Fruit fly (Drosophila melanogaster) whole organism, embryonic: ENCODE data around the gene Rab14.
A peak's percentile ranks its signal among the peaks of the same experiment; 100 is the strongest.

Experiments used
- Atf6 ChIP-seq: fragments of 200-800 bp; sonication (Bioruptor generic); IDR thresholded peaks from 2 replicates; pipeline ENCODE4 v1.3.6; 2022; ENCODE audit warnings: missing biosample characterization, missing genetic modification characterization
- Awh ChIP-seq: fragments of 200-800 bp; sonication (Bioruptor generic); IDR thresholded peaks from 2 replicates; pipeline ENCODE4, ENCODE4 v1.3.6; 2022; ENCODE audit warnings: missing biosample characterization, missing genetic modification characterization
- B-H2 ChIP-seq: fragments of 200-800 bp; sonication (Bioruptor generic); optimal IDR thresholded peaks from 2 replicates; lab custom pipeline; 2018; ENCODE audit warnings: missing biosample characterization, mild to moderate bottlenecking, missing genetic modification characterization
- C15 ChIP-seq: fragments of 200-800 bp; sonication (Bioruptor generic); IDR thresholded peaks from 3 replicates; pipeline ENCODE4 v1.3.6; 2022; ENCODE audit warnings: missing biosample characterization, missing genetic modification characterization
- CG11085 ChIP-seq: fragments of 200-800 bp; sonication (Bioruptor generic); IDR thresholded peaks from 2 replicates; pipeline ENCODE4 v1.3.6; 2022; ENCODE audit warnings: missing biosample characterization, missing genetic modification characterization
- CG12391 ChIP-seq: fragments of 200-800 bp; sonication (Bioruptor generic); optimal IDR thresholded peaks from 3 replicates; lab custom pipeline; 2018; ENCODE audit warnings: missing biosample characterization, mild to moderate bottlenecking, missing genetic modification characterization, moderate library complexity
- CG12769 ChIP-seq: fragments of 200-800 bp; sonication (Bioruptor generic); optimal IDR thresholded peaks from 2 replicates; lab custom pipeline; 2019; ENCODE audit warnings: missing biosample characterization, mild to moderate bottlenecking, missing genetic modification characterization, moderate library complexity
- CG12942 ChIP-seq: fragments of 200-800 bp; sonication (Bioruptor generic); optimal IDR thresholded peaks from 3 replicates; lab custom pipeline; 2016; ENCODE audit warnings: missing biosample characterization, missing genetic modification characterization
- CG15269 ChIP-seq: fragments of 200-800 bp; sonication (Bioruptor generic); optimal IDR thresholded peaks from 2 replicates; lab custom pipeline; 2018; ENCODE audit warnings: missing biosample characterization, mild to moderate bottlenecking, missing genetic modification characterization, moderate library complexity
- CG1529 ChIP-seq: fragments of 200-800 bp; sonication (Bioruptor generic); optimal IDR thresholded peaks from 3 replicates; lab custom pipeline; 2018; ENCODE audit warnings: missing biosample characterization, missing genetic modification characterization
- CG17385 ChIP-seq: fragments of 200-800 bp; sonication (Bioruptor generic); optimal IDR thresholded peaks from 3 replicates; lab custom pipeline; 2018; ENCODE audit warnings: missing biosample characterization, mild to moderate bottlenecking, missing genetic modification characterization
- CG2199 ChIP-seq: fragments of 200-800 bp; sonication (Bioruptor generic); IDR thresholded peaks from 3 replicates; pipeline ENCODE4 v1.3.6; 2022; ENCODE audit warnings: missing biosample characterization, missing genetic modification characterization
- CG34376 ChIP-seq: fragments of 200-800 bp; sonication (Bioruptor generic); optimal IDR thresholded peaks from 2 replicates; lab custom pipeline; 2018; ENCODE audit warnings: missing biosample characterization, mild to moderate bottlenecking, missing genetic modification characterization
- CG42726 ChIP-seq: fragments of 200-800 bp; sonication (Bioruptor generic); IDR thresholded peaks from 2 replicates; pipeline ENCODE4 v1.3.6; 2022; ENCODE audit warnings: missing biosample characterization, missing genetic modification characterization; ENCODE audit not compliant: partially characterized antibody
- CG4328 ChIP-seq: fragments of 200-800 bp; sonication (Bioruptor generic); optimal IDR thresholded peaks from 3 replicates; lab custom pipeline; 2017; ENCODE audit warnings: missing biosample characterization, missing genetic modification reagents, missing genetic modification characterization
- CG5180 ChIP-seq: fragments of 200-800 bp; sonication (Bioruptor generic); optimal IDR thresholded peaks from 3 replicates; lab custom pipeline; 2017; ENCODE audit warnings: missing biosample characterization, missing genetic modification characterization, mild to moderate bottlenecking, moderate library complexity, missing genetic modification reagents
- CG6175 ChIP-seq: fragments of 200-800 bp; sonication (Bioruptor generic); IDR thresholded peaks from 3 replicates; pipeline ENCODE4 v1.3.6; 2022; ENCODE audit warnings: missing biosample characterization, missing genetic modification characterization
- CG8290 ChIP-seq, 3 experiments: fragments of 200-800 bp; sonication (Bioruptor generic); optimal IDR thresholded peaks; 2 replicates each; lab custom pipeline; 2016 to 2019; ENCODE audit warnings: missing biosample characterization in 3 of 3, missing genetic modification characterization in 3 of 3, mild to moderate bottlenecking in 2 of 3, moderate library complexity in 1 of 3
- CTCF ChIP-seq: fragments of 200-800 bp; sonication (Bioruptor generic); optimal IDR thresholded peaks from 2 replicates; lab custom pipeline; 2017; ENCODE audit warnings: missing biosample characterization, mild to moderate bottlenecking, missing genetic modification characterization, moderate library complexity
- Dad ChIP-seq: fragments of 200-800 bp; sonication (Bioruptor generic); optimal IDR thresholded peaks from 3 replicates; lab custom pipeline; 2016; ENCODE audit warnings: missing biosample characterization, missing genetic modification characterization
- Eip74EF ChIP-seq, 2 experiments: fragments of 200-800 bp in 1 of 2; fragments of >200 bp in 1 of 2; sonication (Bioruptor generic) in 1 of 2; optimal IDR thresholded peaks; 2 replicates each; lab custom pipeline; 2017 to 2019; ENCODE audit warnings: missing biosample characterization in 2 of 2, missing genetic modification characterization in 2 of 2, mild to moderate bottlenecking in 1 of 2, moderate library complexity in 1 of 2
- H2.0 ChIP-seq: fragments of 200-800 bp; sonication (Bioruptor generic); IDR thresholded peaks from 2 replicates; pipeline ENCODE4 v1.3.6; 2022; ENCODE audit warnings: missing biosample characterization, missing genetic modification characterization
- MBD-R2 ChIP-seq: fragments of 200-800 bp; sonication (Bioruptor generic); IDR thresholded peaks from 2 replicates; pipeline ENCODE4 v1.3.6; 2022; ENCODE audit warnings: missing biosample characterization, missing genetic modification characterization
- Mes4 ChIP-seq: fragments of 200-800 bp; sonication (Bioruptor generic); optimal IDR thresholded peaks from 2 replicates; lab custom pipeline; 2016; ENCODE audit warnings: missing biosample characterization, missing genetic modification characterization
- Spps ChIP-seq: fragments of 200-800 bp; sonication (Bioruptor generic); optimal IDR thresholded peaks from 2 replicates; lab custom pipeline; 2018; ENCODE audit warnings: missing biosample characterization, mild to moderate bottlenecking, missing genetic modification characterization
- Taf1 ChIP-seq: fragments of 200-800 bp; sonication (Bioruptor generic); IDR thresholded peaks from 2 replicates; pipeline ENCODE4 v1.3.6; 2022; ENCODE audit warnings: missing biosample characterization, missing genetic modification characterization
- Xbp1 ChIP-seq: fragments of 200-800 bp; sonication (Bioruptor generic); optimal IDR thresholded peaks from 3 replicates; lab custom pipeline; 2016; ENCODE audit warnings: missing biosample characterization, mild to moderate bottlenecking, missing genetic modification characterization
- Xrp1 ChIP-seq: fragments of 200-800 bp; sonication (Bioruptor generic); IDR thresholded peaks from 2 replicates; pipeline ENCODE4 v1.3.6; 2022; ENCODE audit warnings: missing biosample characterization, missing genetic modification characterization
- abd-A ChIP-seq: fragments of 200-800 bp; sonication (Bioruptor generic); optimal IDR thresholded peaks from 3 replicates; lab custom pipeline; 2019; ENCODE audit warnings: missing biosample characterization, mild to moderate bottlenecking, missing genetic modification characterization, moderate library complexity
- chinmo ChIP-seq: fragments of 200-800 bp; sonication (Bioruptor generic); IDR thresholded peaks from 4 replicates; pipeline ENCODE4 v1.3.6; 2022; ENCODE audit warnings: missing biosample characterization, missing genetic modification characterization; ENCODE audit not compliant: partially characterized antibody
- crp ChIP-seq, 2 experiments: fragments of 200-800 bp; sonication (Bioruptor generic); optimal IDR thresholded peaks; 2 replicates in 1 of 2; 3 replicates in 1 of 2; lab custom pipeline; 2017; ENCODE audit warnings: missing biosample characterization in 2 of 2, missing genetic modification characterization in 2 of 2, mild to moderate bottlenecking in 1 of 2, moderate library complexity in 1 of 2
- da ChIP-seq: fragments of 200-800 bp; sonication (Bioruptor generic); optimal IDR thresholded peaks from 2 replicates; lab custom pipeline; 2016; ENCODE audit warnings: missing biosample characterization, missing genetic modification characterization
- gcm2 ChIP-seq: fragments of 200-800 bp; sonication (Bioruptor generic); optimal IDR thresholded peaks from 2 replicates; lab custom pipeline; 2016; ENCODE audit warnings: missing biosample characterization, missing genetic modification characterization
- ham ChIP-seq: fragments of 200-800 bp; sonication (Bioruptor generic); IDR thresholded peaks from 2 replicates; pipeline ENCODE4 v1.3.6; 2022; ENCODE audit warnings: missing biosample characterization, missing genetic modification characterization
- jing ChIP-seq: fragments of 200-800 bp; sonication (Bioruptor generic); optimal IDR thresholded peaks from 2 replicates; lab custom pipeline; 2018; ENCODE audit warnings: missing biosample characterization, mild to moderate bottlenecking, missing genetic modification characterization
- lmd ChIP-seq: fragments of 200-800 bp; sonication (Bioruptor generic); IDR thresholded peaks from 2 replicates; pipeline ENCODE4 v1.3.6; 2022; ENCODE audit warnings: missing biosample characterization, missing genetic modification characterization
- luna ChIP-seq: fragments of 200-800 bp; sonication (Bioruptor generic); optimal IDR thresholded peaks from 2 replicates; lab custom pipeline; 2016; ENCODE audit warnings: missing biosample characterization, missing genetic modification characterization
- mirr ChIP-seq: fragments of 200-800 bp; sonication (Bioruptor generic); optimal IDR thresholded peaks from 3 replicates; lab custom pipeline; 2018; ENCODE audit warnings: missing biosample characterization, mild to moderate bottlenecking, missing genetic modification characterization
- oc ChIP-seq: fragments of 200-800 bp; sonication (Bioruptor generic); optimal IDR thresholded peaks from 2 replicates; lab custom pipeline; 2018; ENCODE audit warnings: missing biosample characterization, mild to moderate bottlenecking, missing genetic modification characterization, moderate library complexity
- odd ChIP-seq: fragments of 200-800 bp; sonication (Bioruptor generic); optimal IDR thresholded peaks from 2 replicates; lab custom pipeline; 2017; ENCODE audit warnings: missing biosample characterization, mild to moderate bottlenecking, missing genetic modification characterization
- p53 ChIP-seq: fragments of 200-800 bp; sonication (Bioruptor generic); optimal IDR thresholded peaks from 2 replicates; lab custom pipeline; 2016; ENCODE audit warnings: missing biosample characterization, missing genetic modification characterization
- row ChIP-seq: fragments of 200-800 bp; sonication (Bioruptor generic); IDR thresholded peaks from 3 replicates; pipeline ENCODE4 v1.3.6; 2022; ENCODE audit warnings: missing biosample characterization, missing genetic modification characterization
- sd ChIP-seq: fragments of 200-800 bp; sonication (Bioruptor generic); optimal IDR thresholded peaks from 3 replicates; lab custom pipeline; 2018; ENCODE audit warnings: missing biosample characterization, mild to moderate bottlenecking, missing genetic modification characterization, moderate library complexity

The Rab14 gene

dm6 chr2L:14372254-14372717, 17.3 kb downstream of the Rab14 start (continued):
- TF ChIP-seq H2.0 (GFP tag; lab: Robert Waterston, UW) = peak; percentile 75

dm6 chr2L:14373250-14373649, 18.3 kb downstream of the Rab14 start:
- TF ChIP-seq Dad (GFP tag; lab: Kevin White, UChicago) = no peak
- no peak for TF ChIP-seq ham (GFP tag; lab: Robert Waterston, UW)
- TF ChIP-seq jing = no peak
- peak; percentile 83 for TF ChIP-seq abd-A (tag; lab: Kevin White, UChicago)
- TF ChIP-seq chinmo (GFP tag; lab: Robert Waterston, UW) = peak; percentile 64; the same call in 1 of the 4 replicates
- TF ChIP-seq mirr (GFP tag; lab: Kevin White, UChicago) = peak; percentile 27
- TF ChIP-seq Xbp1 (GFP tag; lab: Kevin White, UChicago) = no peak
- 0 out of 3 replicates have a peak, but pooled peaks have one; percentile 16 for TF ChIP-seq C15 (GFP tag; lab: Robert Waterston, UW)
- TF ChIP-seq odd (GFP tag; lab: Kevin White, UChicago) = no peak
- TF ChIP-seq luna (GFP tag; lab: Kevin White, UChicago) = no peak
- no peak for TF ChIP-seq Xrp1 (GFP tag; lab: Robert Waterston, UW)
- TF ChIP-seq crp (GFP tag; optimal IDR thresholded peaks at IDR 0.05; lab: Kevin White, UChicago) = no peak
- TF ChIP-seq Awh = peak; percentile 14; the same call in 1 of the 2 replicates
- no peak for TF ChIP-seq da
- no peak for TF ChIP-seq CG2199 (GFP tag; lab: Robert Waterston, UW)
- no peak for TF ChIP-seq Taf1
- TF ChIP-seq MBD-R2 (GFP tag; lab: Robert Waterston, UW) = no peak
- no peak for TF ChIP-seq Atf6 (GFP tag; lab: Robert Waterston, UW)
- TF ChIP-seq Mes4 = no peak
- TF ChIP-seq sd = peak; percentile 51
- no peak for TF ChIP-seq CG6175 (GFP tag; lab: Robert Waterston, UW)
- TF ChIP-seq CG5180 (GFP tag; lab: Kevin White, UChicago) = no peak
- no peak for TF ChIP-seq CG12942 (GFP tag; lab: Kevin White, UChicago)
- TF ChIP-seq CG15269 (tag; lab: Kevin White, UChicago) = no peak
- TF ChIP-seq CG11085 (GFP tag; lab: Robert Waterston, UW) = no peak
- no peak for TF ChIP-seq lmd (GFP tag; lab: Robert Waterston, UW)
- TF ChIP-seq gcm2 = no peak
- TF ChIP-seq CG42726 (GFP tag; lab: Robert Waterston, UW) = no peak
- TF ChIP-seq row (GFP tag; lab: Robert Waterston, UW) = no peak
- TF ChIP-seq Eip74EF (GFP tag; optimal IDR thresholded peaks at IDR 0.05; lab: Kevin White, UChicago) = peak in 1 of 2 experiments; percentile 83
- peak; percentile 58 for TF ChIP-seq CG12769 (tag; lab: Kevin White, UChicago)
- TF ChIP-seq B-H2 (GFP tag; lab: Kevin White, UChicago) = no peak
- TF ChIP-seq CG1529 (GFP tag; lab: Kevin White, UChicago) = no peak
- TF ChIP-seq CG12391 (tag; lab: Kevin White, UChicago) = no peak
- no peak for TF ChIP-seq CG8290 (GFP tag; optimal IDR thresholded peaks at IDR 0.05; lab: Kevin White, UChicago)
- TF ChIP-seq CG8290 (tag; optimal IDR thresholded peaks at IDR 0.05; lab: Kevin White, UChicago) = no peak
- no peak for TF ChIP-seq p53 (GFP tag; lab: Kevin White, UChicago)
- no peak for TF ChIP-seq Spps (tag; lab: Kevin White, UChicago)
- TF ChIP-seq CG17385 (GFP tag; lab: Kevin White, UChicago) = no peak
- no peak for TF ChIP-seq CG34376
- peak; percentile 68 for TF ChIP-seq oc (tag; lab: Kevin White, UChicago)
- TF ChIP-seq CTCF = no peak
- peak; percentile 12 for TF ChIP-seq CG4328
